Worm (Caenorhabditis elegans): ENCODE measurements around the gene agt-1.

agt-1 gene

DNA sequence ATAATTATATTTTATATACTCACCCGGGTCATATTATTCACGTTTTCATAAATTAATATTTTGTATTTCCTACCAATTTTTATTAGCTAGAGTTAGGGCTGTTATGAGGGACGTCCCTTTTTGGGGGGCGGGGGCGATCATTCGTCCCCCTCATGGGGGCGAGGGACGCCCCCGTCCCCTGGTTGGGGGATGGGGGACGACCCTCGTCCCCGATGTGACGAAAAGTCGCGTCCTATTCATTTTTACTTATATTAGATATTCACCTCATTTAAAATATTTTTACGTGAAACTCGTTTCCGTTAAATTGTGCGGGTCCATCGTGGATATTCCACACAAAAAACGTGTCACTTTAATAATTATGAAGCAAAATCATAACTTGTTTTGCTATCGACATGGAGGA lies 20.6 kb downstream of the agt-1 start, which contains the start of gene W02A2.12:
W02A2.12 (minus strand) TSS at position 240 of the 400 bp plus-strand sequence.
- TF ChIP-seq elt-2 (tag; optimal IDR thresholded peaks at IDR 0.05) (no peak), pros-1 (tag; optimal IDR thresholded peaks at IDR 0.05) (no peak), pha-4 (tag; optimal IDR thresholded peaks at IDR 0.05) (no peak), F13H6.1 (tag; optimal IDR thresholded peaks at IDR 0.05) (no peak), ceh-9 (tag; optimal IDR thresholded peaks at IDR 0.05) (no peak), lin-11 (tag; optimal IDR thresholded peaks at IDR 0.05) (no peak), nhr-11 (tag; optimal IDR thresholded peaks at IDR 0.05) (no peak), rnt-1 (tag; optimal IDR thresholded peaks at IDR 0.05) (no peak), unc-3 (GFP tag; conservative IDR thresholded peaks at IDR 0.05) (no peak), unc-3 (tag; optimal IDR thresholded peaks at IDR 0.05) (no peak), ceh-19 (GFP tag; optimal IDR thresholded peaks at IDR 0.05) (no peak), ceh-18 (tag; optimal IDR thresholded peaks at IDR 0.05) (no peak)

- TF ChIP-seq tbx-7 (tag; optimal IDR thresholded peaks at IDR 0.05), result no peak
- no peak for TF ChIP-seq nhr-11 (tag; optimal IDR thresholded peaks at IDR 0.05)
- TF ChIP-seq K09A11.1 (tag; optimal IDR thresholded peaks at IDR 0.05; ENCODE audit: insufficient read depth), result no peak
- TF ChIP-seq tbx-2 (tag; optimal IDR thresholded peaks at IDR 0.05), result no peak
- peak; percentile 95 for TF ChIP-seq elt-2 (tag; optimal IDR thresholded peaks at IDR 0.05)
Measured at ce11 chrIV:13347232-13347715, 21.9 kb downstream of the agt-1 start, which contains the start of gene W02A2.9. W02A2.9 (plus strand) TSS chrIV:13347665.

ce11 chrIV:13346078-13346477 lies 23.1 kb downstream of the agt-1 start:
- TF ChIP-seq ama-1 (optimal IDR thresholded peaks at IDR 0.05) (no peak), ceh-31 (tag; optimal IDR thresholded peaks at IDR 0.05) (no peak), unc-55 (GFP tag; optimal IDR thresholded peaks at IDR 0.05) (no peak), pqm-1 (tag; optimal IDR thresholded peaks at IDR 0.05) (no peak), npax-4 (tag; optimal IDR thresholded peaks at IDR 0.05) (no peak), odd-2 (tag; optimal IDR thresholded peaks at IDR 0.05) (no peak), C38D4.7 (GFP tag; optimal IDR thresholded peaks at IDR 0.05) (no peak), elt-4 (tag; optimal IDR thresholded peaks at IDR 0.05) (no peak), ceh-22 (tag; optimal IDR thresholded peaks at IDR 0.05) (no peak), madf-2 (tag; optimal IDR thresholded peaks at IDR 0.05) (no peak), sox-2 (GFP tag; IDR thresholded peaks at IDR 0.05) (no peak), C08G9.2 (tag; optimal IDR thresholded peaks at IDR 0.05) (no peak), sdc-2 (tag; optimal IDR thresholded peaks at IDR 0.05) (no peak), fkh-6 (tag; optimal IDR thresholded peaks at IDR 0.05) (no peak), pax-1 (tag; optimal IDR thresholded peaks at IDR 0.05) (no peak), ceh-34 (tag; optimal IDR thresholded peaks at IDR 0.05) (no peak), fkh-10 (GFP tag; optimal IDR thresholded peaks at IDR 0.05) (no peak)

- TF ChIP-seq K02D7.2 (tag; optimal IDR thresholded peaks at IDR 0.05) (no peak), ttx-3 (tag; optimal IDR thresholded peaks at IDR 0.05) (no peak), ztf-16 (tag; optimal IDR thresholded peaks at IDR 0.05) (no peak), hlh-30 (tag; optimal IDR thresholded peaks at IDR 0.05; ENCODE audit: insufficient read depth) (no peak), ceh-9 (tag; optimal IDR thresholded peaks at IDR 0.05) (no peak), sdc-2 (tag; optimal IDR thresholded peaks at IDR 0.05) (no peak), Y22D7AL.16 (tag; optimal IDR thresholded peaks at IDR 0.05) (no peak), hlh-13 (GFP tag; optimal IDR thresholded peaks at IDR 0.05) (no peak), pros-1 (tag; optimal IDR thresholded peaks at IDR 0.05) (no peak), rnt-1 (tag; optimal IDR thresholded peaks at IDR 0.05) (no peak), ahr-1 (tag; optimal IDR thresholded peaks at IDR 0.05) (no peak)
Measured at ce11 chrIV:13342555-13342954, 26.7 kb downstream of the agt-1 start, which contains the start of gene W02A2.5. W02A2.5 (plus strand) TSS chrIV:13342855.
